Worm (Caenorhabditis elegans) whole organism, L2 larva: Measurements from ENCODE around the gene F40G9.14.

ENCODE experiments used
- alr-1 ChIP-seq: fragments of 150-350 bp; optimal IDR thresholded peaks from 2 replicates; lab custom pipeline; 2014; ENCODE audit warnings: missing biosample characterization, missing genetic modification characterization
- blmp-1 ChIP-seq: sonication (generic microtip); optimal IDR thresholded peaks from 2 replicates; lab custom pipeline; 2017; ENCODE audit warnings: missing genetic modification characterization, mild to moderate bottlenecking, missing compliant biosample characterization, antibody characterized with exemption, moderate library complexity; ENCODE audit not compliant: insufficient read depth
- dmd-4 ChIP-seq: sonication (generic microtip); optimal IDR thresholded peaks from 2 replicates; lab custom pipeline; 2017; ENCODE audit warnings: missing biosample characterization, missing genetic modification characterization
- elt-3 ChIP-seq: sonication (generic microtip); optimal IDR thresholded peaks from 2 replicates; lab custom pipeline; 2017; ENCODE audit warnings: missing biosample characterization, missing genetic modification characterization
- lin-11 ChIP-seq: fragments of 150-350 bp; sonication (generic microtip); optimal IDR thresholded peaks from 2 replicates; lab custom pipeline; 2014; ENCODE audit warnings: missing biosample characterization, missing genetic modification characterization, inconsistent platforms, mixed read lengths
- mbf-1 ChIP-seq: sonication (generic microtip); optimal IDR thresholded peaks from 2 replicates; lab custom pipeline; 2017; ENCODE audit warnings: missing biosample characterization, missing genetic modification characterization
- nhr-11 ChIP-seq: fragments of 150-350 bp; optimal IDR thresholded peaks from 2 replicates; lab custom pipeline; 2014; ENCODE audit warnings: missing biosample characterization, missing genetic modification characterization
- nhr-129 ChIP-seq: fragments of 150-350 bp; optimal IDR thresholded peaks from 2 replicates; lab custom pipeline; 2014; ENCODE audit warnings: missing biosample characterization, missing genetic modification characterization
- nhr-77 ChIP-seq: fragments of 150-350 bp; optimal IDR thresholded peaks from 2 replicates; lab custom pipeline; 2014; ENCODE audit warnings: missing biosample characterization, missing genetic modification characterization
- sem-4 ChIP-seq: fragments of 150-350 bp; optimal IDR thresholded peaks from 2 replicates; lab custom pipeline; 2014; ENCODE audit warnings: missing biosample characterization, missing genetic modification reagents, missing genetic modification characterization
- snpc-4 ChIP-seq: fragments of 150-350 bp; optimal IDR thresholded peaks from 2 replicates; lab custom pipeline; 2014; ENCODE audit warnings: missing biosample characterization, missing genetic modification characterization
- unc-62 ChIP-seq: fragments of 150-350 bp; optimal IDR thresholded peaks from 2 replicates; lab custom pipeline; 2014; ENCODE audit warnings: missing biosample characterization, missing genetic modification reagents, missing genetic modification characterization
- ztf-1 ChIP-seq: fragments of 200-800 bp; sonication (Bioruptor generic); conservative IDR thresholded peaks from 2 replicates; pipeline ENCODE4 v1.3.6; 2022; ENCODE audit warnings: missing genetic modification characterization, missing compliant biosample characterization
- ztf-4 ChIP-seq: fragments of 150-350 bp; optimal IDR thresholded peaks from 2 replicates; lab custom pipeline; 2014; ENCODE audit warnings: missing biosample characterization, missing genetic modification characterization

ce11 chrIII:140904-141303 is 36.7 kb downstream of the F40G9.14 start, which contains the start of gene fbxb-81:
- TF ChIP-seq ztf-4 (no peak), sem-4 (no peak), snpc-4 (tag; lab: Kevin White, UChicago) (no peak), elt-3 (tag; lab: Kevin White, UChicago) (no peak), nhr-11 (no peak), dmd-4 (tag; lab: Kevin White, UChicago) (no peak), nhr-77 (tag; lab: Kevin White, UChicago) (no peak), nhr-129 (tag; lab: Kevin White, UChicago) (no peak), ztf-1 (GFP tag; lab: Robert Waterston, UW) (no peak), lin-11 (tag; lab: Kevin White, UChicago) (no peak), mbf-1 (tag; lab: Kevin White, UChicago) (no peak), unc-62 (GFP tag; lab: Kevin White, UChicago) (no peak), alr-1 (tag; lab: Kevin White, UChicago) (no peak), blmp-1 (no peak)
